Fruit fly (Drosophila melanogaster) whole organism, embryonic: ENCODE data around the gene CG17637.

Source experiments
- Abd-B ChIP-seq: fragments of 200-800 bp; sonication (Bioruptor generic); optimal IDR thresholded peaks from 2 replicates; lab custom pipeline; 2018; ENCODE audit warnings: missing biosample characterization, mild to moderate bottlenecking, missing genetic modification characterization, moderate library complexity
- CG11456 ChIP-seq: fragments of 200-800 bp; sonication (Bioruptor generic); IDR thresholded peaks from 3 replicates; pipeline ENCODE4 v1.3.6; 2022; ENCODE audit warnings: missing biosample characterization, missing genetic modification characterization
- CG11504 ChIP-seq: fragments of 200-800 bp; sonication (Bioruptor generic); optimal IDR thresholded peaks from 3 replicates; lab custom pipeline; 2019; ENCODE audit warnings: missing biosample characterization, mild to moderate bottlenecking, missing genetic modification characterization, moderate library complexity
- CG12744 ChIP-seq: fragments of 200-800 bp; sonication (Bioruptor generic); optimal IDR thresholded peaks from 2 replicates; lab custom pipeline; 2016; ENCODE audit warnings: missing biosample characterization, missing genetic modification characterization
- CG13624 ChIP-seq: fragments of 200-800 bp; sonication (Bioruptor generic); optimal IDR thresholded peaks from 2 replicates; lab custom pipeline; 2016; ENCODE audit warnings: missing biosample characterization, missing genetic modification characterization
- CG17186 ChIP-seq: fragments of 200-800 bp; sonication (Bioruptor generic); optimal IDR thresholded peaks from 3 replicates; lab custom pipeline; 2017; ENCODE audit warnings: missing biosample characterization, missing genetic modification reagents, missing genetic modification characterization
- CG18262 ChIP-seq: fragments of 200-800 bp; optimal IDR thresholded peaks from 3 replicates; lab custom pipeline; 2019; ENCODE audit warnings: missing biosample characterization, mild to moderate bottlenecking, missing genetic modification characterization, moderate library complexity
- CG2116 ChIP-seq: fragments of 200-800 bp; sonication (Bioruptor generic); optimal IDR thresholded peaks from 3 replicates; lab custom pipeline; 2018; ENCODE audit warnings: missing biosample characterization, mild to moderate bottlenecking, missing genetic modification characterization
- CG32772 ChIP-seq: fragments of 200-800 bp; sonication (Bioruptor generic); IDR thresholded peaks from 2 replicates; pipeline ENCODE4 v1.3.6; 2022; ENCODE audit warnings: missing biosample characterization, missing genetic modification characterization
- CG33213 ChIP-seq: fragments of 200-800 bp; sonication (Bioruptor generic); optimal IDR thresholded peaks from 3 replicates; lab custom pipeline; 2016; ENCODE audit warnings: missing biosample characterization, missing genetic modification characterization
- CG34422 ChIP-seq: fragments of 200-800 bp; sonication (Bioruptor generic); IDR thresholded peaks from 3 replicates; pipeline ENCODE4 v1.3.6; 2022; ENCODE audit warnings: missing biosample characterization, missing genetic modification characterization
- CG3726 ChIP-seq: fragments of 200-800 bp; sonication (Bioruptor generic); IDR thresholded peaks from 3 replicates; pipeline ENCODE4, ENCODE4 v1.3.6; 2022; ENCODE audit warnings: missing biosample characterization, missing genetic modification characterization
- CG42726 ChIP-seq: fragments of 200-800 bp; sonication (Bioruptor generic); IDR thresholded peaks from 2 replicates; pipeline ENCODE4 v1.3.6; 2022; ENCODE audit warnings: missing biosample characterization, missing genetic modification characterization; ENCODE audit not compliant: partially characterized antibody
- CG4854 ChIP-seq: fragments of 200-800 bp; sonication (Bioruptor generic); optimal IDR thresholded peaks from 2 replicates; lab custom pipeline; 2016; ENCODE audit warnings: missing biosample characterization, missing genetic modification characterization, inconsistent platforms
- CG7745 ChIP-seq: fragments of 200-800 bp; sonication (Bioruptor generic); optimal IDR thresholded peaks from 2 replicates; lab custom pipeline; 2018; ENCODE audit warnings: missing biosample characterization, mild to moderate bottlenecking, missing genetic modification characterization, moderate library complexity
- CG8089 ChIP-seq: fragments of 200-800 bp; sonication (Bioruptor generic); optimal IDR thresholded peaks from 3 replicates; lab custom pipeline; 2016; ENCODE audit warnings: missing biosample characterization, missing genetic modification characterization
- CG8359 ChIP-seq: fragments of 200-800 bp; sonication (Bioruptor generic); optimal IDR thresholded peaks from 2 replicates; lab custom pipeline; 2017; ENCODE audit warnings: missing biosample characterization, mild to moderate bottlenecking, missing genetic modification characterization, borderline replicate concordance
- CG8944 ChIP-seq: fragments of 200-800 bp; sonication (Bioruptor generic); optimal IDR thresholded peaks from 3 replicates; lab custom pipeline; 2016; ENCODE audit warnings: missing biosample characterization, missing genetic modification characterization
- CG9876 ChIP-seq: fragments of 200-800 bp; sonication (Bioruptor generic); optimal IDR thresholded peaks from 2 replicates; lab custom pipeline; 2016; ENCODE audit warnings: missing biosample characterization, missing genetic modification characterization
- D ChIP-seq, 2 experiments: fragments of 200-800 bp in 1 of 2; fragments of >200 bp in 1 of 2; sonication (Bioruptor generic) in 1 of 2; optimal IDR thresholded peaks; 2 replicates in 1 of 2; 3 replicates in 1 of 2; lab custom pipeline; 2017; ENCODE audit warnings: mild to moderate bottlenecking in 1 of 2, missing biosample characterization in 1 of 2, missing genetic modification characterization in 1 of 2, missing genetic modification reagents in 1 of 2
- Eip74EF ChIP-seq, 2 experiments: fragments of 200-800 bp in 1 of 2; fragments of >200 bp in 1 of 2; sonication (Bioruptor generic) in 1 of 2; optimal IDR thresholded peaks; 2 replicates each; lab custom pipeline; 2017 to 2019; ENCODE audit warnings: missing biosample characterization in 2 of 2, missing genetic modification characterization in 2 of 2, mild to moderate bottlenecking in 1 of 2, moderate library complexity in 1 of 2
- Fer3 ChIP-seq: fragments of 200-800 bp; sonication (Bioruptor generic); optimal IDR thresholded peaks from 2 replicates; lab custom pipeline; 2018; ENCODE audit warnings: missing biosample characterization, mild to moderate bottlenecking, missing genetic modification characterization, moderate library complexity
- Lhr ChIP-seq: fragments of 200-800 bp; sonication (Bioruptor generic); optimal IDR thresholded peaks from 3 replicates; lab custom pipeline; 2017; ENCODE audit warnings: mild to moderate bottlenecking, missing biosample characterization, missing genetic modification reagents, missing genetic modification characterization
- Mad ChIP-seq: fragments of 200-800 bp; sonication (Bioruptor generic); optimal IDR thresholded peaks from 2 replicates; lab custom pipeline; 2016; ENCODE audit warnings: missing biosample characterization, missing genetic modification characterization
- NK7.1 ChIP-seq: fragments of 200-800 bp; sonication (Bioruptor generic); optimal IDR thresholded peaks from 3 replicates; lab custom pipeline; 2016; ENCODE audit warnings: missing biosample characterization, missing genetic modification characterization
- Oli ChIP-seq: fragments of 200-800 bp; sonication (Bioruptor generic); optimal IDR thresholded peaks from 2 replicates; lab custom pipeline; 2018; ENCODE audit warnings: missing biosample characterization, mild to moderate bottlenecking, missing genetic modification characterization, moderate library complexity
- Ssrp ChIP-seq: fragments of 200-800 bp; sonication (Bioruptor generic); optimal IDR thresholded peaks from 2 replicates; lab custom pipeline; 2018; ENCODE audit warnings: missing biosample characterization, mild to moderate bottlenecking, missing genetic modification characterization, moderate library complexity
- Tbp ChIP-seq: fragments of >200 bp; optimal IDR thresholded peaks from 2 replicates; lab custom pipeline; 2018; ENCODE audit warnings: missing biosample characterization, missing genetic modification characterization
- Xbp1 ChIP-seq: fragments of 200-800 bp; sonication (Bioruptor generic); optimal IDR thresholded peaks from 3 replicates; lab custom pipeline; 2016; ENCODE audit warnings: missing biosample characterization, mild to moderate bottlenecking, missing genetic modification characterization
- al ChIP-seq: fragments of 200-800 bp; sonication (Bioruptor generic); IDR thresholded peaks from 2 replicates; pipeline ENCODE4 v1.3.6; 2022; ENCODE audit warnings: missing biosample characterization, missing genetic modification characterization
- ap ChIP-seq: fragments of 200-800 bp; sonication (Bioruptor generic); IDR thresholded peaks from 2 replicates; pipeline ENCODE4 v1.3.6; 2022; ENCODE audit warnings: missing biosample characterization, missing genetic modification characterization
- chif ChIP-seq, 2 experiments: fragments of 200-800 bp; sonication (Bioruptor generic); optimal IDR thresholded peaks; 3 replicates each; lab custom pipeline; 2016; ENCODE audit warnings: missing biosample characterization in 2 of 2, missing genetic modification characterization in 2 of 2
- crol ChIP-seq: fragments of 200-800 bp; sonication (Bioruptor generic); IDR thresholded peaks from 2 replicates; pipeline ENCODE4 v1.3.6; 2022; ENCODE audit warnings: missing biosample characterization, missing genetic modification characterization
- crp ChIP-seq, 2 experiments: fragments of 200-800 bp; sonication (Bioruptor generic); optimal IDR thresholded peaks; 2 replicates in 1 of 2; 3 replicates in 1 of 2; lab custom pipeline; 2017; ENCODE audit warnings: missing biosample characterization in 2 of 2, missing genetic modification characterization in 2 of 2, mild to moderate bottlenecking in 1 of 2, moderate library complexity in 1 of 2
- da ChIP-seq: fragments of 200-800 bp; sonication (Bioruptor generic); optimal IDR thresholded peaks from 2 replicates; lab custom pipeline; 2016; ENCODE audit warnings: missing biosample characterization, missing genetic modification characterization
- fd64A ChIP-seq: fragments of 200-800 bp; sonication (Bioruptor generic); optimal IDR thresholded peaks from 3 replicates; lab custom pipeline; 2018; ENCODE audit warnings: missing biosample characterization, mild to moderate bottlenecking, missing genetic modification characterization
- gsb-n ChIP-seq: fragments of 200-800 bp; sonication (Bioruptor generic); optimal IDR thresholded peaks from 3 replicates; lab custom pipeline; 2018; ENCODE audit warnings: missing biosample characterization, mild to moderate bottlenecking, missing genetic modification characterization
- hb ChIP-seq: fragments of 200-800 bp; sonication (Bioruptor generic); IDR thresholded peaks from 3 replicates; pipeline ENCODE4 v1.3.6; 2022; ENCODE audit warnings: missing biosample characterization, missing genetic modification characterization; ENCODE audit not compliant: partially characterized antibody
- lbe ChIP-seq: fragments of 200-800 bp; sonication (Bioruptor generic); optimal IDR thresholded peaks from 2 replicates; lab custom pipeline; 2016; ENCODE audit warnings: missing biosample characterization, mild to moderate bottlenecking, missing genetic modification characterization
- lov ChIP-seq, 2 experiments: fragments of 200-800 bp in 1 of 2; fragments of >200 bp in 1 of 2; sonication (Bioruptor generic) in 1 of 2; IDR thresholded peaks in 1 of 2; optimal IDR thresholded peaks in 1 of 2; 2 replicates in 1 of 2; 3 replicates in 1 of 2; pipeline versions ENCODE4 v1.3.6 to Lab custom; 2017 to 2022; ENCODE audit warnings: missing biosample characterization in 1 of 2, missing genetic modification characterization in 1 of 2
- oc ChIP-seq: fragments of 200-800 bp; sonication (Bioruptor generic); optimal IDR thresholded peaks from 2 replicates; lab custom pipeline; 2018; ENCODE audit warnings: missing biosample characterization, mild to moderate bottlenecking, missing genetic modification characterization, moderate library complexity
- pb ChIP-seq: fragments of 200-800 bp; sonication (Bioruptor generic); optimal IDR thresholded peaks from 3 replicates; lab custom pipeline; 2016; ENCODE audit warnings: missing biosample characterization, missing genetic modification characterization
- pum ChIP-seq: fragments of 200-800 bp; sonication (Bioruptor generic); optimal IDR thresholded peaks from 2 replicates; lab custom pipeline; 2016; ENCODE audit warnings: missing biosample characterization, missing genetic modification characterization
- seq ChIP-seq: fragments of 200-800 bp; sonication (Bioruptor generic); IDR thresholded peaks from 2 replicates; pipeline ENCODE4 v1.3.6; 2022; ENCODE audit warnings: missing biosample characterization, missing genetic modification characterization
- slp2 ChIP-seq: fragments of 200-800 bp; sonication (Bioruptor generic); optimal IDR thresholded peaks from 2 replicates; lab custom pipeline; 2016; ENCODE audit warnings: missing biosample characterization, missing genetic modification characterization
- tup ChIP-seq: fragments of 200-800 bp; sonication (Bioruptor generic); optimal IDR thresholded peaks from 2 replicates; lab custom pipeline; 2016; ENCODE audit warnings: missing biosample characterization, mild to moderate bottlenecking, missing genetic modification characterization, moderate library complexity
- tx ChIP-seq: fragments of 200-800 bp; sonication (Bioruptor generic); optimal IDR thresholded peaks from 2 replicates; lab custom pipeline; 2016; ENCODE audit warnings: missing biosample characterization, missing genetic modification characterization
- vfl ChIP-seq: fragments of 200-800 bp; sonication (Bioruptor generic); optimal IDR thresholded peaks from 2 replicates; lab custom pipeline; 2016; ENCODE audit warnings: missing biosample characterization, missing genetic modification characterization

Gene CG17637

dm6 chr3L:20516519-20517178, 12.7 kb downstream of the CG17637 start (continued):
- no peak for TF ChIP-seq NK7.1 (GFP tag; lab: Kevin White, UChicago)
- TF ChIP-seq hb (GFP tag; lab: Robert Waterston, UW) = no peak
- no peak for TF ChIP-seq CG12744 (GFP tag; lab: Kevin White, UChicago)
- TF ChIP-seq CG11456 (GFP tag; lab: Robert Waterston, UW) = no peak
- TF ChIP-seq lbe (GFP tag; lab: Kevin White, UChicago) = no peak
- TF ChIP-seq CG17186 (GFP tag; lab: Kevin White, UChicago) = no peak
- TF ChIP-seq CG3726 (GFP tag; lab: Robert Waterston, UW) = no peak
- TF ChIP-seq Abd-B (GFP tag; lab: Kevin White, UChicago) = peak; percentile 22
- no peak for TF ChIP-seq seq (GFP tag; lab: Robert Waterston, UW)
- TF ChIP-seq Xbp1 (GFP tag; lab: Kevin White, UChicago) = peak; percentile 38
- TF ChIP-seq vfl = no peak
- TF ChIP-seq CG7745 (tag; lab: Kevin White, UChicago) = peak; percentile 53
- TF ChIP-seq CG2116 (GFP tag; lab: Kevin White, UChicago) = peak; percentile 7
- no peak for TF ChIP-seq Tbp (GFP tag; lab: Kevin White, UChicago)
- peak; percentile 28 for TF ChIP-seq Fer3 (tag; lab: Kevin White, UChicago)
- TF ChIP-seq CG11504 (tag; lab: Kevin White, UChicago) = peak; percentile 70
- TF ChIP-seq tx (GFP tag; lab: Kevin White, UChicago) = no peak
- peak; percentile 66 for TF ChIP-seq CG18262
- no peak for TF ChIP-seq D (optimal IDR thresholded peaks at IDR 0.05; lab: Kevin White, UChicago)
- no peak for TF ChIP-seq D (GFP tag; optimal IDR thresholded peaks at IDR 0.05; lab: Kevin White, UChicago)
- no peak for TF ChIP-seq Eip74EF (GFP tag; optimal IDR thresholded peaks at IDR 0.05; lab: Kevin White, UChicago)
- peak; percentile 62 for TF ChIP-seq Oli (tag; lab: Kevin White, UChicago)
- no peak for TF ChIP-seq Mad (GFP tag; lab: Kevin White, UChicago)
- TF ChIP-seq CG8359 (GFP tag; lab: Kevin White, UChicago) = peak; percentile 38
- peak; percentile 57 for TF ChIP-seq CG32772 (GFP tag; lab: Robert Waterston, UW)
- no peak for TF ChIP-seq slp2 (GFP tag; lab: Kevin White, UChicago)
- 0 out of 2 replicates have a peak, but pooled peaks have one; percentile 22 for TF ChIP-seq CG42726
- TF ChIP-seq al (GFP tag; lab: Robert Waterston, UW) = no peak
- no peak for TF ChIP-seq pum (GFP tag; lab: Kevin White, UChicago)
- no peak for TF ChIP-seq crol (GFP tag; lab: Robert Waterston, UW)
- no peak for TF ChIP-seq CG8089 (GFP tag; lab: Kevin White, UChicago)
- TF ChIP-seq CG9876 = no peak
- TF ChIP-seq ap (GFP tag; lab: Robert Waterston, UW) = no peak
- no peak for TF ChIP-seq CG13624 (GFP tag; lab: Kevin White, UChicago)
- TF ChIP-seq CG8944 (GFP tag; lab: Kevin White, UChicago) = no peak
- TF ChIP-seq pb = no peak
- TF ChIP-seq fd64A (GFP tag; lab: Kevin White, UChicago) = no peak
- TF ChIP-seq CG33213 = no peak
- no peak for TF ChIP-seq Lhr (GFP tag; lab: Kevin White, UChicago)
- TF ChIP-seq Ssrp (tag; lab: Kevin White, UChicago) = peak; percentile 51
- no peak for TF ChIP-seq CG34422
- peak; percentile 38 for TF ChIP-seq gsb-n
- no peak for TF ChIP-seq chif (GFP tag; optimal IDR thresholded peaks at IDR 0.05; lab: Kevin White, UChicago)
- no peak for TF ChIP-seq crp (GFP tag; optimal IDR thresholded peaks at IDR 0.05; lab: Kevin White, UChicago)
- no peak for TF ChIP-seq lov (optimal IDR thresholded peaks at IDR 0.05; lab: Kevin White, UChicago)
- TF ChIP-seq lov (GFP tag; IDR thresholded peaks at IDR 0.05; lab: Robert Waterston, UW) = no peak
- TF ChIP-seq CG4854 (GFP tag; lab: Kevin White, UChicago) = no peak
- no peak for TF ChIP-seq da (GFP tag; lab: Kevin White, UChicago)
- no peak for TF ChIP-seq tup (GFP tag; lab: Kevin White, UChicago)
- no peak for TF ChIP-seq oc (tag; lab: Kevin White, UChicago)
